Fruit fly (Drosophila melanogaster) whole organism, adult: ENCODE data around the gene beta-Spec.

Experiments
- CG5204 ChIP-seq: fragments of 200-800 bp; sonication (Bioruptor generic); optimal IDR thresholded peaks from 2 replicates; lab custom pipeline; 2016; ENCODE audit warnings: missing biosample characterization, missing genetic modification characterization
- cic ChIP-seq: fragments of 200-800 bp; sonication (Bioruptor generic); optimal IDR thresholded peaks from 2 replicates; lab custom pipeline; 2017; ENCODE audit warnings: missing biosample characterization, mild to moderate bottlenecking, missing genetic modification characterization, moderate library complexity
- kay ChIP-seq: fragments of 200-800 bp; sonication (Bioruptor generic); peaks from one replicate; lab custom pipeline; 2016; ENCODE audit warnings: missing biosample characterization, missing genetic modification characterization, borderline replicate concordance

dm6 chrX:17686179-17686578, 29.0 kb downstream of the beta-Spec start:
- TF ChIP-seq kay (GFP tag; lab: Kevin White, UChicago) (no peak), cic (GFP tag; lab: Kevin White, UChicago) (no peak), CG5204 (GFP tag; lab: Kevin White, UChicago) (no peak)
